Fruit fly (Drosophila melanogaster): ENCODE data around the gene CG6012.
A peak's percentile ranks its signal among the peaks of the same experiment; 100 is the strongest.

Gene CG6012

DNA sequence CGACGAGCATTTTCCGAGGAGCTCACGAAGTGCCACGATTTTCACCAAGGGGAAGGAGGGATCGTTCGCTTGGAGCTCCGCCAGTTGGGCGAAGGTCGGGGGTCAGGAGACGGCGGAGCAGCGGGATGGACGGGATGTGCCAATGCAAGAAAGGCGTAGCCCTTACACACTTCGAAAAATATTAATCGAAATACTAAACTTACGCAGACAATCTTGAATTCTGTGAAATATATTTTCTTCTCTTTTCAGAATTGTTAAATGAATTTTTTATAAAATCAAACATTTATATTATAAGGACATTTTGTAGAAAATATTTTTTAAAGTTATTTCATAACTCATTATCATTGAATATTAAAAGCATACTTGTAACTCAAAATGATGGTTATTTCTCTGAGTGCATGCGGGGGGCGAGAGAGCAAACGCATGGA is 7.6 kb upstream of the CG6012 start:
- TF ChIP-seq pdm3 (GFP tag; optimal IDR thresholded peaks at IDR 0.05), result no peak
- peak; percentile 45 for TF ChIP-seq achi (GFP tag; optimal IDR thresholded peaks at IDR 0.05)
- TF ChIP-seq acj6 (GFP tag; optimal IDR thresholded peaks at IDR 0.05), result peak; percentile 2
- TF ChIP-seq OdsH (GFP tag; optimal IDR thresholded peaks at IDR 0.05), result peak; percentile 34
- no peak for TF ChIP-seq Sox15 (GFP tag; optimal IDR thresholded peaks at IDR 0.05)
- TF ChIP-seq CG15336 (GFP tag; IDR thresholded peaks at IDR 0.05), result peak; percentile 70
- no peak for TF ChIP-seq spab (GFP tag; optimal IDR thresholded peaks at IDR 0.05)
- peak; percentile 46 for TF ChIP-seq Hr4 (GFP tag; optimal IDR thresholded peaks at IDR 0.05)
- no peak for TF ChIP-seq CG31627 (GFP tag; optimal IDR thresholded peaks at IDR 0.05)
- TF ChIP-seq net (GFP tag; optimal IDR thresholded peaks at IDR 0.05), result peak; percentile 42
- peak; percentile 51 for TF ChIP-seq CG10631 (GFP tag; optimal IDR thresholded peaks at IDR 0.05)
- TF ChIP-seq Sox14 (GFP tag; optimal IDR thresholded peaks at IDR 0.05), result no peak
- TF ChIP-seq Eip78C (GFP tag), result peak; percentile 85
- TF ChIP-seq Met (GFP tag; optimal IDR thresholded peaks at IDR 0.05), result no peak
- peak; percentile 10 for TF ChIP-seq Lpt (GFP tag; optimal IDR thresholded peaks at IDR 0.05)
- peak; percentile 19 for TF ChIP-seq Eip75B (GFP tag; optimal IDR thresholded peaks at IDR 0.05)
- TF ChIP-seq fd85E (GFP tag; optimal IDR thresholded peaks at IDR 0.05), result no peak
- TF ChIP-seq CG8119 (GFP tag; IDR thresholded peaks at IDR 0.05), result peak; percentile 74
- peak; percentile 58 for TF ChIP-seq CG32006 (GFP tag; optimal IDR thresholded peaks at IDR 0.05)
- TF ChIP-seq Blimp-1 (GFP tag; optimal IDR thresholded peaks at IDR 0.05), result no peak
- TF ChIP-seq cyc (GFP tag; optimal IDR thresholded peaks at IDR 0.05), result no peak
- no peak; the same call in 1 of the 2 replicates for TF ChIP-seq CG11294 (GFP tag; IDR thresholded peaks at IDR 0.05)
- peak; percentile 35 for TF ChIP-seq CG4318 (GFP tag; optimal IDR thresholded peaks at IDR 0.05)
- TF ChIP-seq salr (GFP tag; optimal IDR thresholded peaks at IDR 0.05), result peak in 1 of 2 experiments; percentile 64
- no peak for TF ChIP-seq ss (GFP tag; optimal IDR thresholded peaks at IDR 0.05)
- TF ChIP-seq eg (GFP tag; IDR thresholded peaks at IDR 0.05), result peak; percentile 43
- TF ChIP-seq CG34406 (GFP tag; optimal IDR thresholded peaks at IDR 0.05), result peak; percentile 16
- TF ChIP-seq Gug (GFP tag; IDR thresholded peaks at IDR 0.05), result peak; percentile 54
- peak; percentile 28 for TF ChIP-seq CG6276 (GFP tag; optimal IDR thresholded peaks at IDR 0.05)

DNA sequence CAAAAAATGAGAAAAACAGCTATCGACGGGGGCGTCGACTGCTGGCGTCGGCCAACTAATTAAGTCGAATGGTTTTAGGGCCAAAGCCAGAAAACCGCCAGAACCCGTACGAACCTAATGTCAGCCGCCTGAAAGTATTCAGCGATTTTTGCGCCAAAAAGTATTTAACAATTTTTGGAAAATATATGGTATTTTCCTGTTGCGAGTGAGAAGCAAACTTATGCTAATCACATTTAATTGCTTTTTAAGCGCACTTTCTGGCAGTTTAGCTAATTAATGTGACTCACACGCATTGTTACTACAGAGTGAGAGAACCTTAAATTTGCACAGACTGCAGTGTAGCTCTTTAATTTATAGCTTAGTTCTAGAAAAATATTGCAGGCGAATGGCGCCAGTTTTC is 1.2 kb upstream of the CG6012 start:
- TF ChIP-seq fd85E (GFP tag; optimal IDR thresholded peaks at IDR 0.05), result no peak
- TF ChIP-seq CG10669 (GFP tag; optimal IDR thresholded peaks at IDR 0.05), result no peak
- TF ChIP-seq Sox102F (GFP tag; optimal IDR thresholded peaks at IDR 0.05), result no peak
- no peak for TF ChIP-seq fkh (GFP tag; optimal IDR thresholded peaks at IDR 0.05)
- TF ChIP-seq esn (GFP tag; optimal IDR thresholded peaks at IDR 0.05), result no peak
- TF ChIP-seq OdsH (GFP tag; optimal IDR thresholded peaks at IDR 0.05), result no peak
- no peak for TF ChIP-seq CG8632 (GFP tag; optimal IDR thresholded peaks at IDR 0.05)
- no peak for TF ChIP-seq dac (GFP tag; optimal IDR thresholded peaks at IDR 0.05)
- no peak for TF ChIP-seq Eip75B (GFP tag; optimal IDR thresholded peaks at IDR 0.05)
- no peak for TF ChIP-seq Sox15 (GFP tag; optimal IDR thresholded peaks at IDR 0.05)
- TF ChIP-seq CG8319 (GFP tag; optimal IDR thresholded peaks at IDR 0.05), result no peak
- no peak for TF ChIP-seq CG15336 (GFP tag; IDR thresholded peaks at IDR 0.05)
- no peak for TF ChIP-seq Gug (GFP tag; IDR thresholded peaks at IDR 0.05)
- no peak for TF ChIP-seq CG16779 (tag; optimal IDR thresholded peaks at IDR 0.05)
- no peak for TF ChIP-seq CG11762 (GFP tag; optimal IDR thresholded peaks at IDR 0.05; ENCODE audit: insufficient read depth)
- no peak for TF ChIP-seq dsx (GFP tag; optimal IDR thresholded peaks at IDR 0.05; ENCODE audit: poor library complexity, severe bottlenecking)

DNA sequence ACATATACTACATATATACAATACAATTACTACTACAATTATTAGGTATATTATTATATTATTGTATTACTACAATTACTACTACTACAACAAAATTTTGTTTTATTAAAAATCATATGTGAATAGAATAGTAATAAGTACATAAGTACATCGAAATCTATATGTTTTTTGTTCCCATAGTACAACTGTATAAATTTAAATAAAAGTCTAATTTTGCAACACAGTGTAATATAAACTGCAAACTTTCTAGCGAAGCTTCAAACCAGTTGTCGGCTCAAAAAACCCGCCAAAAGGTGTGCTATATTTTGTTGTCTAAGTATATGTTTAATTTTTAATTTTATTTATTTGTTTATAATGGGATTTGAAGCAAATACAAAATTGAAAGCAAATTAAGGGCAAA is 1.7 kb downstream of the CG6012 start:
- peak; percentile 9 for TF ChIP-seq Eip78C (GFP tag)
- TF ChIP-seq fkh (GFP tag; optimal IDR thresholded peaks at IDR 0.05), result no peak
